Worm (Caenorhabditis elegans) whole organism, L3 larva: ENCODE data around the gene F17C11.12.

Experiments
- R02D3.7 ChIP-seq: fragments of 150-350 bp; optimal IDR thresholded peaks from 2 replicates; lab custom pipeline; 2014; ENCODE audit warnings: missing biosample characterization, missing genetic modification characterization
- daf-12 ChIP-seq: fragments of 150-350 bp; optimal IDR thresholded peaks from 2 replicates; lab custom pipeline; 2014; ENCODE audit warnings: missing biosample characterization, missing genetic modification reagents, missing genetic modification characterization
- elt-2 ChIP-seq: sonication (generic microtip); optimal IDR thresholded peaks from 2 replicates; lab custom pipeline; 2016; ENCODE audit warnings: missing genetic modification reagents, mild to moderate bottlenecking, missing genetic modification characterization, missing compliant biosample characterization
- fkh-10 ChIP-seq: sonication (generic microtip); optimal IDR thresholded peaks from 2 replicates; lab custom pipeline; 2017; ENCODE audit warnings: missing biosample characterization, missing genetic modification reagents, missing genetic modification characterization
- jun-1 ChIP-seq: fragments of 150-350 bp; optimal IDR thresholded peaks from 2 replicates; lab custom pipeline; 2014; ENCODE audit warnings: missing biosample characterization, missing genetic modification reagents, missing genetic modification characterization
- nhr-67 ChIP-seq: fragments of 150-350 bp; optimal IDR thresholded peaks from 2 replicates; lab custom pipeline; 2014; ENCODE audit warnings: missing biosample characterization, missing genetic modification characterization
- pha-4 ChIP-seq: fragments of 150-350 bp; optimal IDR thresholded peaks from 2 replicates; lab custom pipeline; 2014; ENCODE audit warnings: missing biosample characterization, missing genetic modification reagents, missing genetic modification characterization
- pqm-1 ChIP-seq: fragments of 150-350 bp; optimal IDR thresholded peaks from 2 replicates; lab custom pipeline; 2017; ENCODE audit warnings: missing biosample characterization, missing genetic modification characterization, inconsistent platforms
- tbx-2 ChIP-seq: sonication (generic microtip); optimal IDR thresholded peaks from 2 replicates; lab custom pipeline; 2016; ENCODE audit warnings: mild to moderate bottlenecking, missing genetic modification characterization, missing compliant biosample characterization
- ztf-11 ChIP-seq: fragments of 150-350 bp; optimal IDR thresholded peaks from 2 replicates; lab custom pipeline; 2014; ENCODE audit warnings: missing biosample characterization, missing genetic modification characterization
- ztf-4 ChIP-seq: fragments of 150-350 bp; optimal IDR thresholded peaks from 2 replicates; lab custom pipeline; 2014; ENCODE audit warnings: missing biosample characterization, missing genetic modification characterization

DNA sequence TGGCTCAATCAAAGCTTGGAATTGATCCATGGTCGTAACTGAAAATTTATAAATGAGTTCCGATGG lies 39.8 kb downstream of the F17C11.12 start, which contains the start of gene sec-61.G:
- TF ChIP-seq pha-4 = no peak
- no peak for TF ChIP-seq daf-12 (tag; lab: Kevin White, UChicago)
- no peak for TF ChIP-seq ztf-11 (tag; lab: Kevin White, UChicago)
- TF ChIP-seq fkh-10 = no peak
- TF ChIP-seq ztf-4 = no peak
- TF ChIP-seq tbx-2 (tag; lab: Kevin White, UChicago) = no peak
- no peak for TF ChIP-seq pqm-1
- no peak for TF ChIP-seq elt-2 (tag; lab: Kevin White, UChicago)
- TF ChIP-seq nhr-67 (tag; lab: Kevin White, UChicago) = no peak
- no peak for TF ChIP-seq jun-1 (tag; lab: Kevin White, UChicago)
- TF ChIP-seq R02D3.7 (tag; lab: Kevin White, UChicago) = no peak
